Fruit fly (Drosophila melanogaster): ENCODE measurements around the gene lmgB.

The lmgB gene

dm6 chr2L:8574947-8575346 is 46.5 kb upstream of the lmgB start (continued):
- TF ChIP-seq CG13775 (GFP tag; optimal IDR thresholded peaks at IDR 0.05) (peak; percentile 71), aop (GFP tag; IDR thresholded peaks at IDR 0.05) (peak; percentile 70; the same call in 1 of the 2 replicates), CG13123 (GFP tag; optimal IDR thresholded peaks at IDR 0.05) (peak; percentile 62), CG17802 (tag; optimal IDR thresholded peaks at IDR 0.05) (peak; percentile 69), fu2 (GFP tag; optimal IDR thresholded peaks at IDR 0.05) (no peak), tio (GFP tag; optimal IDR thresholded peaks at IDR 0.05) (peak; percentile 69), CG14965 (GFP tag; optimal IDR thresholded peaks at IDR 0.05; ENCODE audit: borderline replicate concordance) (no peak), ATbp (GFP tag; optimal IDR thresholded peaks at IDR 0.05) (peak; percentile 90), Hr39 (optimal IDR thresholded peaks at IDR 0.05) (no peak), CG11560 (tag; IDR thresholded peaks at IDR 0.05) (peak; percentile 57; the same call in 2 of the 3 replicates), CG2120 (GFP tag; optimal IDR thresholded peaks at IDR 0.05) (peak; percentile 17), CG4730 (GFP tag; IDR thresholded peaks at IDR 0.05) (peak; percentile 84), ci (GFP tag; IDR thresholded peaks at IDR 0.05) (peak; percentile 95), D19A (tag; optimal IDR thresholded peaks at IDR 0.05) (peak; percentile 85), nerfin-2 (GFP tag; IDR thresholded peaks at IDR 0.05; ENCODE audit: partially characterized antibody) (no peak), CG15514 (GFP tag; optimal IDR thresholded peaks at IDR 0.05) (peak; percentile 42), Mad (GFP tag; optimal IDR thresholded peaks at IDR 0.05) (peak; percentile 60), Hsf (GFP tag; optimal IDR thresholded peaks at IDR 0.05) (peak; percentile 69), crol (GFP tag; IDR thresholded peaks at IDR 0.05) (peak; percentile 80), CG9932 (GFP tag; IDR thresholded peaks at IDR 0.05) (no peak), MESR4 (GFP tag; optimal IDR thresholded peaks at IDR 0.05) (peak; percentile 8), stwl (tag; optimal IDR thresholded peaks at IDR 0.05) (peak; percentile 56), CG11085 (GFP tag; IDR thresholded peaks at IDR 0.05) (peak; percentile 55), Hand (GFP tag; optimal IDR thresholded peaks at IDR 0.05) (no peak), sqz (GFP tag; optimal IDR thresholded peaks at IDR 0.05) (peak; percentile 54), sug (tag; optimal IDR thresholded peaks at IDR 0.05) (peak; percentile 25), HmgD (GFP tag; optimal IDR thresholded peaks at IDR 0.05) (no peak), da (GFP tag; optimal IDR thresholded peaks at IDR 0.05) (no peak), bab2 (GFP tag; optimal IDR thresholded peaks at IDR 0.05) (peak; percentile 20), CG13624 (GFP tag; optimal IDR thresholded peaks at IDR 0.05) (no peak), CG9727 (GFP tag; optimal IDR thresholded peaks at IDR 0.05) (peak; percentile 83), CG18599 (GFP tag; optimal IDR thresholded peaks at IDR 0.05) (peak; percentile 80), Rfx (GFP tag; IDR thresholded peaks at IDR 0.05) (peak; percentile 54), jumu (GFP tag; optimal IDR thresholded peaks at IDR 0.05) (peak; percentile 27), CoRest (tag; optimal IDR thresholded peaks at IDR 0.05) (peak; percentile 84), CG16779 (GFP tag; IDR thresholded peaks at IDR 0.05) (0 out of 2 replicates have a peak, but pooled peaks have one; percentile 48), fd96Cb (tag; optimal IDR thresholded peaks at IDR 0.05) (peak; percentile 91), CG10274 (GFP tag; optimal IDR thresholded peaks at IDR 0.05) (peak; percentile 9), CG6272 (GFP tag; IDR thresholded peaks at IDR 0.05) (peak; percentile 80), ftz-f1 (GFP tag; optimal IDR thresholded peaks at IDR 0.05) (no peak), CG1792 (GFP tag; optimal IDR thresholded peaks at IDR 0.05) (no peak), row (GFP tag; IDR thresholded peaks at IDR 0.05) (peak; percentile 88), CG8944 (GFP tag; optimal IDR thresholded peaks at IDR 0.05) (peak; percentile 19), mirr (GFP tag; optimal IDR thresholded peaks at IDR 0.05) (no peak), ro (GFP tag; IDR thresholded peaks at IDR 0.05) (peak; percentile 47; the same call in 1 of the 2 replicates), CG10462 (GFP tag; optimal IDR thresholded peaks at IDR 0.05) (peak; percentile 72), CG17385 (GFP tag; optimal IDR thresholded peaks at IDR 0.05) (peak; percentile 76), Atf3 (GFP tag; optimal IDR thresholded peaks at IDR 0.05) (peak; percentile 46), CG18476 (GFP tag; optimal IDR thresholded peaks at IDR 0.05) (peak; percentile 70), mam (GFP tag; optimal IDR thresholded peaks at IDR 0.05) (no peak), CG3281 (GFP tag; optimal IDR thresholded peaks at IDR 0.05) (peak; percentile 58), sr (GFP tag; IDR thresholded peaks at IDR 0.05) (0 out of 3 replicates have a peak, but pooled peaks have one; percentile 19)
